Worm (Caenorhabditis elegans) whole organism, L4/young adult: Measurements from ENCODE around the gene Y38C1AA.7.

Source experiments
- W03F9.2 ChIP-seq: fragments of 150-350 bp; optimal IDR thresholded peaks from 2 replicates; lab custom pipeline; 2014; ENCODE audit warnings: missing biosample characterization, missing genetic modification characterization
- dao-5 ChIP-seq: sonication (generic microtip); optimal IDR thresholded peaks from 2 replicates; lab custom pipeline; 2016; ENCODE audit warnings: missing genotype, missing genetic modification characterization, moderate library complexity, missing compliant biosample characterization
- him-1 ChIP-seq: sonication (generic microtip); optimal IDR thresholded peaks from 2 replicates; lab custom pipeline; 2016; ENCODE audit warnings: missing genotype, missing genetic modification reagents, missing genetic modification characterization, missing compliant biosample characterization

Gene Y38C1AA.7

ce11 chrIV:184184-184583 is 25.4 kb downstream of the Y38C1AA.7 start, which contains the start of gene pnc-1:
TSS of gene pnc-1 (plus strand) at chrIV:184484.
- no peak for TF ChIP-seq him-1 (tag; lab: Kevin White, UChicago)
- TF ChIP-seq dao-5 (tag; lab: Kevin White, UChicago) = no peak
- no peak for TF ChIP-seq W03F9.2 (tag; lab: Kevin White, UChicago)

DNA sequence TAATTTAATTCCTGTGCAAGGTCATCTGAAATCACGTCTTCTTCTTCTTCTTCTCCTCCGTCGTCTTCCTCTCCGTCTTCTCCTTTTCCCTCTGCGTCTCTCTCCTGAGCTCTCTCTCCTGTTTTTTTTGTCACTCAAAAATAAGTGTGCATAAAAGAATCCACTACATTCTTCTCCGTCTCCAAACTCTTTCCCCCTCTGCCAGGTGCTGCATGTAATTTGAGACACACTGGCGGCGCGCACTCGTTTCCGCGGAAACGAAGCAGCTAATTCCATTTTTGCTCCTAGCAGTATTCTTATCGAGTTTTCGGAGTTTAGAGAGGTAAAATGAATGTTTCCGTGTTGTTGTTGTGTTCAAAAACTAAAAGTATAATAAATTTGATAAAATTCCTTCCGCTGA is 27.3 kb downstream of the Y38C1AA.7 start:
- TF ChIP-seq W03F9.2 (tag; lab: Kevin White, UChicago) (no peak), dao-5 (tag; lab: Kevin White, UChicago) (no peak), him-1 (tag; lab: Kevin White, UChicago) (no peak)

- TF ChIP-seq dao-5 (tag; lab: Kevin White, UChicago) (no peak), W03F9.2 (tag; lab: Kevin White, UChicago) (no peak), him-1 (tag; lab: Kevin White, UChicago) (no peak)
Measured at ce11 chrIV:187336-187735, 28.6 kb downstream of the Y38C1AA.7 start.

DNA sequence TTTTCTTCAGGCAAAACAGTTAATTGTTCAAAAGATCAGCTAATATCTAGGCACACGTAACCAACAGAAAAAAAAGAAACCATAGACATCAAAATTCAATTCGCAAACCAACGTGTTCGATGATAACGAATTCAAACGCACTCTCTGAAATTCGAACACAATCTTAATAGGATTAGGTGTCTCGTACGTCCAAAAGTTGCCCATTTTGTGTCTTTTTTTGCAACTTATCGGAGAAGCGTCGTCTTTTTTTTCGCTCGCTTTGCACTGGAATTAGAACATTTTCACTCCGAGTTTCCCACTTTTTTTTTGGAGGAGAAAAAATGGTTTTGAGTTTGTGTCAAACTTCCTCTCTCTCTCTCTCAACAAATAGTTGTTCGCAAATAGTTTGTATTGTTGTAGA is 30.3 kb downstream of the Y38C1AA.7 start:
- TF ChIP-seq dao-5 (tag; lab: Kevin White, UChicago) (no peak), him-1 (tag; lab: Kevin White, UChicago) (no peak), W03F9.2 (tag; lab: Kevin White, UChicago) (no peak)

DNA sequence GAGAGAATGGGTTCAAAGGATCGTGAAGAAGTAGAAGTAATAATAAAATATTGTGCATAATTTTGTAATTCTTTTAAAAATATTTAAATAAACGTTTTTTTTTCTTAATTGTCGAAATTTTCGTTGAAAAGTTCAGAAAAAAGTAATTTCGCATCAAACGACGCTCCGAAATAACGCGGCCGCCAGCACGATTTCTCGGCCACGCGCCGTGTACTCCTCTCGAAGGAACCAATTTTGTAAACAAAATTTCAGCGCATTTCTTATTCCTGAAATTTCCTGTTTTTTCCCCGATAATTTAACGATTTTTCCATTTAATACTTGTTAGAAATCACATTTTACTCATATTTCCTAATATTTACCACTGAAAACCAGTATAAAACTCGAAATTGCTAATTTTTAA is 33.3 kb downstream of the Y38C1AA.7 start, which contains the start of gene Y38C1AA.12:
Gene Y38C1AA.12 (plus strand): TSS at position 211 of the 400 bp plus-strand sequence.
- peak; percentile 80 for TF ChIP-seq W03F9.2 (tag; lab: Kevin White, UChicago)
- peak; percentile 42 for TF ChIP-seq him-1 (tag; lab: Kevin White, UChicago)
- no peak for TF ChIP-seq dao-5 (tag; lab: Kevin White, UChicago)

ce11 chrIV:194442-194841 is 35.7 kb downstream of the Y38C1AA.7 start, which contains the start of gene csn-3:
TSS of gene csn-3 (plus strand) at chrIV:194742.
- no peak for TF ChIP-seq W03F9.2 (tag; lab: Kevin White, UChicago)
- no peak for TF ChIP-seq him-1 (tag; lab: Kevin White, UChicago)
- TF ChIP-seq dao-5 (tag; lab: Kevin White, UChicago) = no peak

ce11 chrIV:202921-203652 is 44.3 kb downstream of the Y38C1AA.7 start, which contains the start of gene gfrp-1:
TSS of gene gfrp-1 (plus strand) at chrIV:203602.
- TF ChIP-seq him-1 (tag; lab: Kevin White, UChicago) (no peak), W03F9.2 (tag; lab: Kevin White, UChicago) (no peak), dao-5 (tag; lab: Kevin White, UChicago) (no peak)

DNA sequence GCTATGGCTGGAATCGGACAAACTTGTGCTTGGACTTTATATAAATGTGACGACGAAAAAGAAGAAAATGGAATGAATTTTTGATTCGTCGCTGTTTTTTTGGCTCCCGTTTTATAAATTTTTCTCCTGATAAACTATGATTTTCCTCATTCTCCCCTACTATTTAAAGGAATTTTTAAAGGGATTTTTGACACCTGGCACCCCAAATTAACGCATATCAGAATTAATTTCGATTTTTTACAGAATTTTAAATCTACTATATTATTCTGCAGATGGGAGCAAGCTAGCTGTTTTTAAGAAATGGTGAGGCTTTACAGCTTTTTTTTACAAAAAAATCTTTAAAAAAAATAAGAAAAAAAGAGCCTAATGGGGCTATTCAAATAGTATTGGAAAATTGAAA is 46.2 kb downstream of the Y38C1AA.7 start, which contains the start of gene coa-1:
Gene coa-1 (plus strand): TSS at position 301 of the 400 bp plus-strand sequence.
- TF ChIP-seq W03F9.2 (tag; lab: Kevin White, UChicago) = no peak
- no peak for TF ChIP-seq dao-5 (tag; lab: Kevin White, UChicago)
- no peak for TF ChIP-seq him-1 (tag; lab: Kevin White, UChicago)

ce11 chrIV:207885-208284 is 49.1 kb downstream of the Y38C1AA.7 start, which contains the start of gene Y38C1AA.1:
TSS of gene Y38C1AA.1 (plus strand) at chrIV:208185.
- TF ChIP-seq dao-5 (tag; lab: Kevin White, UChicago) (no peak), W03F9.2 (tag; lab: Kevin White, UChicago) (no peak), him-1 (tag; lab: Kevin White, UChicago) (no peak)
